Worm (Caenorhabditis elegans): ENCODE results near the gene fbxa-179.

fbxa-179 gene

ce11 chrX:14424673-14425072, 12.0 kb upstream of the fbxa-179 start, which contains the start of gene F23D12.11:
F23D12.11 (minus strand) TSS chrX:14424751.
- TF ChIP-seq dmd-6 (GFP tag; IDR thresholded peaks at IDR 0.05) (0 out of 2 replicates have a peak, but pooled peaks have one; percentile 16), nhr-28 (tag; optimal IDR thresholded peaks at IDR 0.05) (peak; percentile 31), aha-1 (tag) (no peak), daf-16 (GFP tag; optimal IDR thresholded peaks at IDR 0.05) (no peak), daf-16 (tag; optimal IDR thresholded peaks at IDR 0.05) (peak; percentile 59)

- TF ChIP-seq ceh-32 (tag; optimal IDR thresholded peaks at IDR 0.05; ENCODE audit: poor library complexity) (no peak), duxl-1 (tag; optimal IDR thresholded peaks at IDR 0.05; ENCODE audit: poor library complexity) (no peak), daf-19 (GFP tag; conservative IDR thresholded peaks at IDR 0.05) (no peak), ceh-44 (GFP tag; IDR thresholded peaks at IDR 0.05) (no peak), hmg-1.1 (GFP tag; IDR thresholded peaks at IDR 0.05) (no peak), mep-1 (tag; optimal IDR thresholded peaks at IDR 0.05) (no peak)
These were observed 11.5 kb upstream of the fbxa-179 start for ce11 chrX:14424186-14424585.

ce11 chrX:14423105-14423504, 10.4 kb upstream of the fbxa-179 start, which contains the start of gene fipr-3:
fipr-3 (plus strand) TSS chrX:14423405.
- TF ChIP-seq nhr-111 (GFP tag; optimal IDR thresholded peaks at IDR 0.05) (no peak), F44E2.7 (GFP tag; IDR thresholded peaks at IDR 0.05) (no peak), unc-130 (GFP tag; optimal IDR thresholded peaks at IDR 0.05) (no peak), mep-1 (tag; optimal IDR thresholded peaks at IDR 0.05) (no peak), T20F7.1 (GFP tag; optimal IDR thresholded peaks at IDR 0.05) (peak; percentile 3)

ce11 chrX:14421529-14421982, 8.9 kb upstream of the fbxa-179 start, which contains the start of gene F23D12.2:
F23D12.2 (minus strand) TSS chrX:14421579.
- peak in 1 of 2 experiments; percentile 62 for TF ChIP-seq unc-62 (GFP tag; optimal IDR thresholded peaks at IDR 0.05 in 1 of 2)
- TF ChIP-seq unc-62 (tag; optimal IDR thresholded peaks at IDR 0.05), result no peak
- TF ChIP-seq ces-1 (GFP tag; optimal IDR thresholded peaks at IDR 0.05), result no peak

- TF ChIP-seq daf-19 (GFP tag; conservative IDR thresholded peaks at IDR 0.05) (no peak), T26A8.4 (GFP tag; IDR thresholded peaks at IDR 0.05) (no peak), gei-8 (GFP tag; optimal IDR thresholded peaks at IDR 0.05) (no peak), sdz-12 (GFP tag; optimal IDR thresholded peaks at IDR 0.05) (no peak), nhr-48 (tag; optimal IDR thresholded peaks at IDR 0.05) (no peak)
These were observed 3.0 kb upstream of the fbxa-179 start, which contains the start of gene F23D12.10 for ce11 chrX:14415641-14416040. F23D12.10 (minus strand) TSS chrX:14415741.

ce11 chrX:14405817-14406216, 6.9 kb downstream of the fbxa-179 start, which contains the start of gene frpr-17:
frpr-17 (plus strand) TSS chrX:14406117.
- no peak for TF ChIP-seq hlh-30 (tag; optimal IDR thresholded peaks at IDR 0.05; ENCODE audit: insufficient read depth)
- no peak for TF ChIP-seq nhr-6 (tag; optimal IDR thresholded peaks at IDR 0.05)
- no peak for TF ChIP-seq F26F4.8 (GFP tag; conservative IDR thresholded peaks at IDR 0.05)
- TF ChIP-seq ces-1 (GFP tag; optimal IDR thresholded peaks at IDR 0.05), result no peak
- TF ChIP-seq zfp-2 (tag; optimal IDR thresholded peaks at IDR 0.05), result no peak
- TF ChIP-seq fos-1 (tag; optimal IDR thresholded peaks at IDR 0.05), result no peak
- no peak for TF ChIP-seq hmg-1.1 (GFP tag; IDR thresholded peaks at IDR 0.05)
- no peak for TF ChIP-seq saeg-2 (GFP tag; IDR thresholded peaks at IDR 0.05)
- no peak for TF ChIP-seq nhr-237 (tag; optimal IDR thresholded peaks at IDR 0.05)
- TF ChIP-seq nhr-48 (tag; optimal IDR thresholded peaks at IDR 0.05), result no peak
- no peak for TF ChIP-seq nhr-42 (GFP tag; IDR thresholded peaks at IDR 0.05)
- TF ChIP-seq php-3 (GFP tag; IDR thresholded peaks at IDR 0.05), result no peak
- no peak for TF ChIP-seq gei-8 (GFP tag; optimal IDR thresholded peaks at IDR 0.05)

Data from whole organism, L4 larva.